Fruit fly (Drosophila melanogaster): ENCODE results near the gene CG11585.

Gene CG11585

DNA sequence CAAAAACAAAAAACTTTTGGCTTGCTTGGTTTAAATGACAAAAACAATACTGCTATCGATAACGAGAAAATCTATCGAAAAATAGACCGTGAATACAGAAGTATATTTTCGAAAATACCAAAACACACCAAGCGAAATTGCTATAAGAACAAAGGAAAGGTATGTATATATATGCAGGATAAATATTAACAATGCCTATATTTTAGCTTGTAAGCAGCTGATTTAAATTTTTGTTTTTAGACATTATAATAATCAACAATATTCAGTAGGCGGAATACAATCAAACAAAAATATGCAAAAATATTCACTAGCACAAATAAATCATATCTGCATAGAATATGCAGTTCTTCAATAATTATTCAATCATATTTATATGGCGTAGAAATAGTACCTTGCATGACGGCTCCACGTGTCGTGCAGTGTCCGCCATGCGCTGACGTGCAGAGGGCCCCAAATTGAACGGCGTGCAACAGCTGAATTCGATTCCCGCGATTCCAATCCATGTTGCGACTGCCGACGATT lies 48.6 kb downstream of the CG11585 start, which contains the start of the genes Fbxl4 and Dus2 (continued):
- TF ChIP-seq trem (tag; optimal IDR thresholded peaks at IDR 0.05): peak; percentile 80
- peak; percentile 80 for TF ChIP-seq Gsc (GFP tag; IDR thresholded peaks at IDR 0.05)
- peak; percentile 91 for TF ChIP-seq Optix (GFP tag; IDR thresholded peaks at IDR 0.05)
- peak; percentile 46 for TF ChIP-seq CG8290 (GFP tag; optimal IDR thresholded peaks at IDR 0.05)
- peak; percentile 78 to 94 for TF ChIP-seq CG8290 (tag; optimal IDR thresholded peaks at IDR 0.05)
- TF ChIP-seq Ets65A (GFP tag): peak; percentile 99
- TF ChIP-seq CG11398 (GFP tag; optimal IDR thresholded peaks at IDR 0.05): peak; percentile 77
- peak; percentile 83 for TF ChIP-seq CG33557 (GFP tag; optimal IDR thresholded peaks at IDR 0.05)
- peak; percentile 87 for TF ChIP-seq CG34376 (GFP tag; optimal IDR thresholded peaks at IDR 0.05)
- peak; percentile 84 for TF ChIP-seq CG13894 (tag; optimal IDR thresholded peaks at IDR 0.05)
- 0 out of 2 replicates have a peak, but pooled peaks have one; percentile 43 for TF ChIP-seq CG4360 (GFP tag; IDR thresholded peaks at IDR 0.05)
- peak; percentile 96 for TF ChIP-seq CG9727 (GFP tag; optimal IDR thresholded peaks at IDR 0.05)
- peak; percentile 94 for TF ChIP-seq CG1602 (GFP tag; optimal IDR thresholded peaks at IDR 0.05)
- TF ChIP-seq Drgx (GFP tag; IDR thresholded peaks at IDR 0.05): peak; percentile 79
- TF ChIP-seq Abd-B (GFP tag; optimal IDR thresholded peaks at IDR 0.05): peak; percentile 92
- TF ChIP-seq CG3065 (GFP tag; optimal IDR thresholded peaks at IDR 0.05): peak; percentile 80
- peak; percentile 99 for TF ChIP-seq CG1792 (GFP tag; optimal IDR thresholded peaks at IDR 0.05)
- TF ChIP-seq otp (GFP tag; IDR thresholded peaks at IDR 0.05): peak; percentile 93
- peak; percentile 96 for TF ChIP-seq gem (tag; optimal IDR thresholded peaks at IDR 0.05)
- peak; percentile 80 for TF ChIP-seq gsb (GFP tag; IDR thresholded peaks at IDR 0.05)
- peak; percentile 49 for TF ChIP-seq fd102C (GFP tag; optimal IDR thresholded peaks at IDR 0.05)
- TF ChIP-seq wor (GFP tag; IDR thresholded peaks at IDR 0.05): peak; percentile 92
- TF ChIP-seq CG10267 (tag; optimal IDR thresholded peaks at IDR 0.05): peak; percentile 85
- peak; percentile 3 for TF ChIP-seq ash1 (GFP tag; optimal IDR thresholded peaks at IDR 0.05)
- peak; percentile 74 for TF ChIP-seq GATAe (GFP tag; conservative IDR thresholded peaks at IDR 0.05)
- peak; percentile 33 to 91 for TF ChIP-seq bsh (GFP tag; optimal IDR thresholded peaks at IDR 0.05)
- TF ChIP-seq CG17912 (GFP tag; optimal IDR thresholded peaks at IDR 0.05): peak; percentile 9
- peak; percentile 74 for TF ChIP-seq sqz (GFP tag; optimal IDR thresholded peaks at IDR 0.05)
- TF ChIP-seq CG17186 (GFP tag; optimal IDR thresholded peaks at IDR 0.05): peak; percentile 66
- TF ChIP-seq CG10979 (tag; optimal IDR thresholded peaks at IDR 0.05): peak; percentile 94
- peak; percentile 74 for TF ChIP-seq zf30C (GFP tag; optimal IDR thresholded peaks at IDR 0.05)
- TF ChIP-seq sug (tag; optimal IDR thresholded peaks at IDR 0.05): peak; percentile 90
- TF ChIP-seq az2 (GFP tag; optimal IDR thresholded peaks at IDR 0.05): peak; percentile 95
- TF ChIP-seq zfh2 (GFP tag; optimal IDR thresholded peaks at IDR 0.05): peak; percentile 94
- TF ChIP-seq phol (tag; optimal IDR thresholded peaks at IDR 0.05): peak; percentile 96
- TF ChIP-seq Mes4 (GFP tag; optimal IDR thresholded peaks at IDR 0.05): peak; percentile 89
- TF ChIP-seq CTCF (GFP tag; optimal IDR thresholded peaks at IDR 0.05): peak; percentile 24
- peak; percentile 97 for TF ChIP-seq CG30403 (GFP tag; optimal IDR thresholded peaks at IDR 0.05)
- peak; percentile 70 for TF ChIP-seq CG5180 (GFP tag; optimal IDR thresholded peaks at IDR 0.05)
- no peak for TF ChIP-seq Dfd (GFP tag; optimal IDR thresholded peaks at IDR 0.05)
- TF ChIP-seq CG7987 (GFP tag; optimal IDR thresholded peaks at IDR 0.05): peak; percentile 71
- TF ChIP-seq CG14965 (GFP tag; optimal IDR thresholded peaks at IDR 0.05; ENCODE audit: borderline replicate concordance): peak; percentile 23
- TF ChIP-seq bigmax (GFP tag; optimal IDR thresholded peaks at IDR 0.05): no peak
- TF ChIP-seq Pdp1 (GFP tag; optimal IDR thresholded peaks at IDR 0.05): peak; percentile 93 to 96
- TF ChIP-seq gsb-n (tag; optimal IDR thresholded peaks at IDR 0.05): peak; percentile 75
- peak; percentile 93 for TF ChIP-seq sob (GFP tag; IDR thresholded peaks at IDR 0.05)
- TF ChIP-seq vnd (GFP tag; IDR thresholded peaks at IDR 0.05; ENCODE audit: partially characterized antibody): peak; percentile 42; the same call in 1 of the 3 replicates
- peak; percentile 81 for TF ChIP-seq disco-r (GFP tag; optimal IDR thresholded peaks at IDR 0.05)
- peak; percentile 93 for TF ChIP-seq CG9609 (GFP tag; optimal IDR thresholded peaks at IDR 0.05)
- TF ChIP-seq CG9817 (tag; optimal IDR thresholded peaks at IDR 0.05): peak; percentile 91
- no peak for TF ChIP-seq Jarid2 (GFP tag; optimal IDR thresholded peaks at IDR 0.05)
